Fruit fly (Drosophila melanogaster) whole organism, wandering third instar larva: ENCODE data around the gene Scm.

ENCODE experiments used
- Abd-B ChIP-seq: fragments of >200 bp; optimal IDR thresholded peaks from 2 replicates; lab custom pipeline; 2017; ENCODE audit warnings: missing biosample characterization, missing genetic modification characterization
- CG32264 ChIP-seq: fragments of 200-800 bp; sonication (Bioruptor generic); optimal IDR thresholded peaks from 2 replicates; lab custom pipeline; 2016; ENCODE audit warnings: missing biosample characterization, missing genetic modification characterization
- CG9705 ChIP-seq: fragments of 200-800 bp; sonication (Bioruptor generic); optimal IDR thresholded peaks from 2 replicates; lab custom pipeline; 2018; ENCODE audit warnings: missing biosample characterization, mild to moderate bottlenecking, missing genetic modification characterization
- CrebA ChIP-seq: fragments of 200-800 bp; sonication (Bioruptor generic); optimal IDR thresholded peaks from 2 replicates; lab custom pipeline; 2016; ENCODE audit warnings: missing biosample characterization, mild to moderate bottlenecking, missing genetic modification characterization, borderline replicate concordance
- Dfd ChIP-seq: fragments of >200 bp; optimal IDR thresholded peaks from 2 replicates; lab custom pipeline; 2017; ENCODE audit warnings: missing biosample characterization, missing genetic modification characterization
- Dif ChIP-seq: fragments of 200-275, 200-300 bp; sonication (Bioruptor generic); optimal IDR thresholded peaks from 2 replicates; lab custom pipeline; 2018; ENCODE audit warnings: missing biosample characterization, missing genetic modification characterization; ENCODE audit not compliant: partially characterized antibody
- GATAd ChIP-seq: sonication (Bioruptor generic); optimal IDR thresholded peaks from 2 replicates; lab custom pipeline; 2016; ENCODE audit warnings: missing biosample characterization, missing genetic modification characterization
- Hnf4 ChIP-seq: fragments of 200-800 bp; sonication (Bioruptor generic); optimal IDR thresholded peaks from 2 replicates; lab custom pipeline; 2016; ENCODE audit warnings: missing biosample characterization, mild to moderate bottlenecking, missing genetic modification characterization
- Hr78 ChIP-seq: fragments of >200 bp; optimal IDR thresholded peaks from 2 replicates; lab custom pipeline; 2017; ENCODE audit warnings: missing biosample characterization, missing genetic modification characterization
- Hr83 ChIP-seq: fragments of 200-300 bp; sonication (Bioruptor generic); optimal IDR thresholded peaks from 2 replicates; lab custom pipeline; 2016; ENCODE audit warnings: missing biosample characterization, mild to moderate bottlenecking, missing genetic modification characterization, moderate library complexity; ENCODE audit not compliant: poor library complexity, severe bottlenecking
- Jra ChIP-seq: sonication (Bioruptor generic); optimal IDR thresholded peaks from 2 replicates; lab custom pipeline; 2016; ENCODE audit warnings: missing biosample characterization, missing genetic modification characterization
- Mio ChIP-seq: sonication (Bioruptor generic); optimal IDR thresholded peaks from 2 replicates; lab custom pipeline; 2016; ENCODE audit warnings: missing biosample characterization, missing genetic modification characterization
- N ChIP-seq: fragments of >200 bp; optimal IDR thresholded peaks from 2 replicates; lab custom pipeline; 2018; ENCODE audit warnings: missing biosample characterization, missing external identifiers, missing genetic modification characterization
- OdsH ChIP-seq: fragments of 200-800 bp; sonication (Bioruptor generic); optimal IDR thresholded peaks from 2 replicates; lab custom pipeline; 2016; ENCODE audit warnings: missing biosample characterization, mild to moderate bottlenecking, missing genetic modification characterization
- Sp1 ChIP-seq: fragments of 200-800 bp; sonication (Bioruptor generic); optimal IDR thresholded peaks from 3 replicates; lab custom pipeline; 2019; ENCODE audit warnings: missing biosample characterization, mild to moderate bottlenecking, missing genetic modification characterization, moderate library complexity
- Vsx2 ChIP-seq: fragments of 200-300, 225-300 bp; sonication (Bioruptor generic); optimal IDR thresholded peaks from 2 replicates; lab custom pipeline; 2018; ENCODE audit warnings: missing biosample characterization, missing genetic modification characterization; ENCODE audit not compliant: partially characterized antibody
- brk ChIP-seq: fragments of 200-800 bp; sonication (Bioruptor generic); optimal IDR thresholded peaks from 2 replicates; lab custom pipeline; 2016; ENCODE audit warnings: missing biosample characterization, mild to moderate bottlenecking, missing genetic modification characterization
- dl ChIP-seq, 2 experiments: fragments of 175-275, 200-275 bp in 1 of 2; fragments of 200-275 bp in 1 of 2; sonication (Bioruptor generic); optimal IDR thresholded peaks; lab custom pipeline; 2018; ENCODE audit warnings: mild to moderate bottlenecking in 2 of 2, missing biosample characterization in 2 of 2, missing genetic modification characterization in 2 of 2, moderate library complexity in 2 of 2; ENCODE audit not compliant: partially characterized antibody in 2 of 2, insufficient read depth in 1 of 2
- dmrt93B ChIP-seq: fragments of 200-800 bp; sonication (Bioruptor generic); optimal IDR thresholded peaks from 2 replicates; lab custom pipeline; 2018; ENCODE audit warnings: missing biosample characterization, mild to moderate bottlenecking, missing genetic modification characterization
- dsf ChIP-seq: sonication (Bioruptor generic); optimal IDR thresholded peaks from 2 replicates; lab custom pipeline; 2016; ENCODE audit warnings: missing biosample characterization, missing genetic modification characterization, borderline replicate concordance
- ey ChIP-seq: fragments of 200-800 bp; sonication (Bioruptor generic); optimal IDR thresholded peaks from 2 replicates; lab custom pipeline; 2016; ENCODE audit warnings: missing biosample characterization, missing genetic modification characterization
- foxo ChIP-seq, 2 experiments: fragments of 200-800 bp; sonication (Bioruptor generic); optimal IDR thresholded peaks; 2 replicates in 1 of 2; 3 replicates in 1 of 2; lab custom pipeline; 2016 to 2017; ENCODE audit warnings: missing biosample characterization in 2 of 2, missing genetic modification characterization in 2 of 2
- fru ChIP-seq: fragments of 200-800 bp; sonication (Bioruptor generic); optimal IDR thresholded peaks from 3 replicates; lab custom pipeline; 2016; ENCODE audit warnings: missing biosample characterization, mild to moderate bottlenecking, missing genetic modification characterization
- h ChIP-seq: fragments of 200-800 bp; sonication (Bioruptor generic); optimal IDR thresholded peaks from 3 replicates; lab custom pipeline; 2016; ENCODE audit warnings: missing biosample characterization, mild to moderate bottlenecking, missing genetic modification characterization
- jim ChIP-seq: fragments of 175-275, 200-325 bp; sonication (Bioruptor generic); optimal IDR thresholded peaks from 2 replicates; lab custom pipeline; 2016; ENCODE audit warnings: missing biosample characterization, mild to moderate bottlenecking, missing genetic modification characterization
- lola ChIP-seq: fragments of >200 bp; optimal IDR thresholded peaks from 2 replicates; lab custom pipeline; 2017; ENCODE audit warnings: missing biosample characterization, missing genetic modification characterization
- pan ChIP-seq: fragments of >200 bp; optimal IDR thresholded peaks from 2 replicates; lab custom pipeline; 2017
- psq ChIP-seq: fragments of 200-800 bp; sonication (Bioruptor generic); optimal IDR thresholded peaks from 3 replicates; lab custom pipeline; 2017; ENCODE audit warnings: missing biosample characterization, mild to moderate bottlenecking, missing genetic modification characterization, moderate library complexity
- rgr ChIP-seq: fragments of 200-800 bp; sonication (Bioruptor generic); optimal IDR thresholded peaks from 3 replicates; lab custom pipeline; 2016; ENCODE audit warnings: missing biosample characterization, mild to moderate bottlenecking, missing genetic modification characterization
- sage ChIP-seq: fragments of 200-800 bp; sonication (Bioruptor generic); optimal IDR thresholded peaks from 2 replicates; lab custom pipeline; 2016; ENCODE audit warnings: missing biosample characterization, mild to moderate bottlenecking, missing genetic modification characterization
- tai ChIP-seq: sonication (Bioruptor generic); optimal IDR thresholded peaks from 2 replicates; lab custom pipeline; 2016; ENCODE audit warnings: missing biosample characterization, missing genetic modification characterization
- woc ChIP-seq: sonication (Bioruptor generic); optimal IDR thresholded peaks from 2 replicates; lab custom pipeline; 2016; ENCODE audit warnings: missing biosample characterization, mild to moderate bottlenecking, missing genetic modification characterization

The Scm gene

dm6 chr3R:9604445-9605020 is 32.9 kb downstream of the Scm start:
- no peak for TF ChIP-seq Hnf4 (GFP tag; lab: Kevin White, UChicago)
- no peak for TF ChIP-seq rgr
- no peak for TF ChIP-seq tai (GFP tag; lab: Kevin White, UChicago)
- TF ChIP-seq lola = no peak
- no peak for TF ChIP-seq CG32264 (GFP tag; lab: Kevin White, UChicago)
- TF ChIP-seq h = no peak
- TF ChIP-seq N = no peak
- TF ChIP-seq dsf (GFP tag; lab: Kevin White, UChicago) = no peak
- no peak for TF ChIP-seq Hr78 (GFP tag; lab: Kevin White, UChicago)
- TF ChIP-seq Mio (GFP tag; lab: Kevin White, UChicago) = no peak

dm6 chr3R:9603022-9603942 is 34.1 kb downstream of the Scm start:
- TF ChIP-seq woc = no peak
- TF ChIP-seq tai (GFP tag; lab: Kevin White, UChicago) = no peak
- TF ChIP-seq ey (GFP tag; lab: Kevin White, UChicago) = no peak
- TF ChIP-seq GATAd (GFP tag; lab: Kevin White, UChicago) = no peak
- no peak for TF ChIP-seq Vsx2 (GFP tag; lab: Kevin White, UChicago)
- TF ChIP-seq Abd-B (GFP tag; lab: Kevin White, UChicago) = no peak
- TF ChIP-seq Dfd (GFP tag; lab: Kevin White, UChicago) = no peak
- no peak for TF ChIP-seq dsf (GFP tag; lab: Kevin White, UChicago)
- TF ChIP-seq Mio (GFP tag; lab: Kevin White, UChicago) = no peak
- TF ChIP-seq Dif = no peak
- TF ChIP-seq Hnf4 (GFP tag; lab: Kevin White, UChicago) = no peak
- no peak for TF ChIP-seq Jra (GFP tag; lab: Kevin White, UChicago)
- TF ChIP-seq h = no peak
- TF ChIP-seq pan (lab: Kevin White, UChicago) = no peak

dm6 chr3R:9601949-9602348 is 35.5 kb downstream of the Scm start:
- TF ChIP-seq Abd-B (GFP tag; lab: Kevin White, UChicago) = no peak
- peak; percentile 39 for TF ChIP-seq Hr83
- no peak for TF ChIP-seq psq (GFP tag; lab: Kevin White, UChicago)

- TF ChIP-seq rgr = peak; percentile 20
- no peak for TF ChIP-seq brk (GFP tag; lab: Kevin White, UChicago)
- no peak for TF ChIP-seq sage
- peak; percentile 30 for TF ChIP-seq psq (GFP tag; lab: Kevin White, UChicago)
- TF ChIP-seq woc = no peak
- TF ChIP-seq Sp1 (GFP tag; lab: Kevin White, UChicago) = peak; percentile 51
- no peak for TF ChIP-seq dl (GFP tag; optimal IDR thresholded peaks at IDR 0.05; lab: Kevin White, UChicago; ENCODE audit: insufficient read depth in 1 of 2, partially characterized antibody in 2 of 2)
- TF ChIP-seq CG9705 (GFP tag; lab: Kevin White, UChicago) = no peak
- no peak for TF ChIP-seq Vsx2 (GFP tag; lab: Kevin White, UChicago)
- TF ChIP-seq CrebA (GFP tag; lab: Kevin White, UChicago) = no peak
- TF ChIP-seq dmrt93B = no peak
- no peak for TF ChIP-seq ey (GFP tag; lab: Kevin White, UChicago)
- no peak for TF ChIP-seq fru (GFP tag; lab: Kevin White, UChicago)
- TF ChIP-seq foxo (GFP tag; optimal IDR thresholded peaks at IDR 0.05; lab: Kevin White, UChicago) = peak in 1 of 2 experiments; percentile 41
- no peak for TF ChIP-seq Hr78 (GFP tag; lab: Kevin White, UChicago)
- TF ChIP-seq OdsH (GFP tag; lab: Kevin White, UChicago) = peak; percentile 27
- no peak for TF ChIP-seq tai (GFP tag; lab: Kevin White, UChicago)
- TF ChIP-seq CG32264 (GFP tag; lab: Kevin White, UChicago) = no peak
- no peak for TF ChIP-seq Dif
- TF ChIP-seq h = peak; percentile 31
- TF ChIP-seq jim (GFP tag; lab: Kevin White, UChicago) = no peak
- TF ChIP-seq, all 38 proteins: peak for 6
Measured at dm6 chr3R:9600558-9600959, 36.9 kb downstream of the Scm start.
